Fruit fly (Drosophila melanogaster) ovary, adult (tissue): Measurements from ENCODE around the gene CG5850.
A peak's percentile ranks its signal among the peaks of the same experiment; 100 is the strongest.

Experiments used
- CG17801 ChIP-seq: fragments of 200-800 bp; optimal IDR thresholded peaks from 2 replicates; lab custom pipeline; 2019; ENCODE audit warnings: missing biosample characterization, mild to moderate bottlenecking, missing genetic modification characterization, moderate library complexity; ENCODE audit not compliant: partially characterized antibody

Gene CG5850

dm6 chr2L:9963603-9964042 lies at the start of gene CG5850:
Gene CG5850, minus strand, starts transcription at chr2L:9963949.
- TF ChIP-seq CG17801 = peak; percentile 18

- TF ChIP-seq CG17801 = peak; percentile 98
Measured at dm6 chr2L:10009800-10010658, 46.3 kb upstream of the CG5850 start.

dm6 chr2L:10009293-10009695 lies 45.5 kb upstream of the CG5850 start, which contains the start of gene Trp1:
Gene Trp1, plus strand, starts transcription at chr2L:10009381.
- peak; percentile 47 for TF ChIP-seq CG17801

- no peak for TF ChIP-seq CG17801
Measured at dm6 chr2L:10004574-10004973, 40.8 kb upstream of the CG5850 start.

dm6 chr2L:10003593-10003992 lies 39.8 kb upstream of the CG5850 start, which contains the start of gene Ndf:
Gene Ndf, plus strand, starts transcription at chr2L:10003832.
- peak; percentile 63 for TF ChIP-seq CG17801

- TF ChIP-seq CG17801 = peak; percentile 50
Measured at dm6 chr2L:10002408-10003358, 38.9 kb upstream of the CG5850 start, which contains the start of the genes CG31875 and SoYb. Gene CG31875, minus strand, starts transcription at chr2L:10002736. Gene SoYb, minus strand, starts transcription at chr2L:10002736.

dm6 chr2L:9996553-9996952 lies 32.8 kb upstream of the CG5850 start:
- no peak for TF ChIP-seq CG17801

- TF ChIP-seq CG17801 = no peak
Measured at dm6 chr2L:9994382-9994781, 30.6 kb upstream of the CG5850 start.

dm6 chr2L:9989846-9990506 lies 26.2 kb upstream of the CG5850 start:
- no peak for TF ChIP-seq CG17801

- TF ChIP-seq CG17801 = no peak
Measured at dm6 chr2L:9989275-9989674, 25.5 kb upstream of the CG5850 start.

dm6 chr2L:9988201-9988990 lies 24.6 kb upstream of the CG5850 start:
- no peak for TF ChIP-seq CG17801

- TF ChIP-seq CG17801 = peak; percentile 80
Measured at dm6 chr2L:9986402-9987350, 22.9 kb upstream of the CG5850 start.

- no peak for TF ChIP-seq CG17801
Measured at dm6 chr2L:9984078-9984772, 20.5 kb upstream of the CG5850 start, which contains the start of gene bib. Gene bib, plus strand, starts transcription at chr2L:9984645.

- no peak for TF ChIP-seq CG17801
Measured at dm6 chr2L:9982516-9982915, 18.8 kb upstream of the CG5850 start.
